Worm (Caenorhabditis elegans): ENCODE results near the gene hlh-15.

Gene hlh-15

DNA sequence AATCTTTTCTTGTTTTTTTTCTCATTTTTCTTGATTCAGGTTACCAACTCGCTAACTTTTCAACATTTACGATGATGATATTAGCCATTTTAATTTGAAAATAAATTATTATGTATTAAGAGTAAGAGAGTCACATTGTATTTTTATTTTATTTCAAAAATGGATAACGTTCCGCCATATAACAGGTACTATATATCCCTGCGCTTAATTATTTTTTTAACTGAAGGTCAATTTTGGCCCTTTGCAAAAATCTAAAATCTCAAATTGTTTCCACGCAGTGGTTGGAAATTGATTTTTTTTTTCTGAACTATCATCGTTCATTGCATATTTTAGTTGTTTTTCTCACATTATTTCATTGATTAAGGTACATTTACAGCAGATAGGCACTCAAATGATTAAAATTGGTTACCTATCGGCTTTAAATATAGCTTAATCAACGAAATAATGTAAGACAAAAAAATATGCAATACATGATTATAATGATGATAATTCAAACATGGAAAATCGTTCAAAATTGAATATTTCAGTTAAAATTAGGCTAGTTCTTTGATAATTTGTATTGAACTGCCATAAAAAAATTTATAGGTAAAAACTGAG, 48.4 kb downstream of the hlh-15 start (continued):
- TF ChIP-seq spr-1 (tag; optimal IDR thresholded peaks at IDR 0.05) (peak; percentile 95), dmd-6 (GFP tag; IDR thresholded peaks at IDR 0.05) (peak; percentile 85), unc-62 (GFP tag; optimal IDR thresholded peaks at IDR 0.05 in 1 of 2) (peak in 1 of 2 experiments; percentile 81), unc-62 (tag; optimal IDR thresholded peaks at IDR 0.05) (no peak), zfp-3 (GFP tag; conservative IDR thresholded peaks at IDR 0.05) (peak; percentile 84), dve-1 (tag; optimal IDR thresholded peaks at IDR 0.05; ENCODE audit: insufficient read depth) (peak; percentile 97), snpc-4 (tag; optimal IDR thresholded peaks at IDR 0.05) (no peak), ztf-7 (tag; optimal IDR thresholded peaks at IDR 0.05) (peak; percentile 94), mdt-29 (GFP tag; IDR thresholded peaks at IDR 0.05) (peak; percentile 44; the same call in 1 of the 2 replicates), nhr-41 (GFP tag; IDR thresholded peaks at IDR 0.05) (no peak), zip-11 (GFP tag; IDR thresholded peaks at IDR 0.05) (no peak), mxl-3 (GFP tag; optimal IDR thresholded peaks at IDR 0.05) (peak; percentile 30), zag-1 (tag; optimal IDR thresholded peaks at IDR 0.05) (peak; percentile 74), F44E2.7 (GFP tag; IDR thresholded peaks at IDR 0.05) (no peak), sdz-12 (GFP tag; optimal IDR thresholded peaks at IDR 0.05) (no peak), ceh-32 (tag; optimal IDR thresholded peaks at IDR 0.05; ENCODE audit: poor library complexity) (peak; percentile 48), ceh-62 (tag; optimal IDR thresholded peaks at IDR 0.05) (no peak), snpc-1.2 (GFP tag; IDR thresholded peaks at IDR 0.05) (no peak), ceh-20 (GFP tag; IDR thresholded peaks at IDR 0.05) (peak; percentile 82), mep-1 (tag; optimal IDR thresholded peaks at IDR 0.05) (peak; percentile 99), nhr-237 (tag; optimal IDR thresholded peaks at IDR 0.05) (peak; percentile 75), dpl-1 (GFP tag; optimal IDR thresholded peaks at IDR 0.05) (peak; percentile 59), ctbp-1 (GFP tag; IDR thresholded peaks at IDR 0.05) (peak; percentile 77)

Data from whole organism, L4 larva.